Worm (Caenorhabditis elegans) whole organism, L3 larva: ENCODE data around the gene far-5.
A peak's percentile ranks its signal among the peaks of the same experiment; 100 is the strongest.

ENCODE experiments used
- ama-1 ChIP-seq: fragments of 150-350 bp; optimal IDR thresholded peaks from 2 replicates; lab custom pipeline; 2018
- elt-2 ChIP-seq: sonication (generic microtip); optimal IDR thresholded peaks from 2 replicates; lab custom pipeline; 2016; ENCODE audit warnings: missing genetic modification reagents, mild to moderate bottlenecking, missing genetic modification characterization, missing compliant biosample characterization
- mdl-1 ChIP-seq: fragments of 150-350 bp; optimal IDR thresholded peaks from 2 replicates; lab custom pipeline; 2014; ENCODE audit warnings: missing biosample characterization, missing genetic modification characterization
- nfya-1 ChIP-seq: sonication (generic microtip); optimal IDR thresholded peaks from 2 replicates; lab custom pipeline; 2017; ENCODE audit warnings: missing genetic modification characterization, mild to moderate bottlenecking, missing compliant biosample characterization, antibody characterized with exemption, moderate library complexity; ENCODE audit not compliant: insufficient read depth
- nhr-28 ChIP-seq: fragments of 150-350 bp; optimal IDR thresholded peaks from 2 replicates; lab custom pipeline; 2014; ENCODE audit warnings: missing biosample characterization, missing genetic modification characterization
- nhr-77 ChIP-seq: fragments of 150-350 bp; optimal IDR thresholded peaks from 2 replicates; lab custom pipeline; 2014; ENCODE audit warnings: missing biosample characterization, missing genetic modification characterization
- pha-4 ChIP-seq: fragments of 150-350 bp; optimal IDR thresholded peaks from 2 replicates; lab custom pipeline; 2014; ENCODE audit warnings: missing biosample characterization, missing genetic modification reagents, missing genetic modification characterization
- pqm-1 ChIP-seq: fragments of 150-350 bp; optimal IDR thresholded peaks from 2 replicates; lab custom pipeline; 2017; ENCODE audit warnings: missing biosample characterization, missing genetic modification characterization, inconsistent platforms
- unc-39 ChIP-seq: sonication (generic microtip); optimal IDR thresholded peaks from 4 replicates; lab custom pipeline; 2017; ENCODE audit warnings: missing biosample characterization, missing genetic modification characterization
- unc-62 ChIP-seq: fragments of 150-350 bp; sonication (generic microtip); optimal IDR thresholded peaks from 4 replicates; lab custom pipeline; 2014; ENCODE audit warnings: missing biosample characterization, missing genetic modification reagents, missing genetic modification characterization

- TF ChIP-seq elt-2 (tag; lab: Kevin White, UChicago): peak; percentile 94
- TF ChIP-seq nhr-77 (tag; lab: Kevin White, UChicago): no peak
- peak; percentile 62 for TF ChIP-seq ama-1 (lab: Kevin White, UChicago)
- TF ChIP-seq pha-4 (tag; lab: Kevin White, UChicago): peak; percentile 14
- TF ChIP-seq nfya-1: no peak
- TF ChIP-seq unc-39: no peak
- TF ChIP-seq mdl-1 (tag; lab: Kevin White, UChicago): no peak
- TF ChIP-seq nhr-28 (tag; lab: Kevin White, UChicago): no peak
- TF ChIP-seq pqm-1 (tag; lab: Kevin White, UChicago): peak; percentile 89
- TF ChIP-seq unc-62 (GFP tag; lab: Kevin White, UChicago): peak; percentile 20
Measured at ce11 chrV:13043195-13043762, 47.9 kb downstream of the far-5 start, which contains the start of gene lap-2.
